Worm (Caenorhabditis elegans) whole organism, L3 larva: ENCODE data around the gene F41F3.3.

Experiments used
- ceh-82 ChIP-seq: fragments of 150-350 bp; optimal IDR thresholded peaks from 2 replicates; lab custom pipeline; 2014; ENCODE audit warnings: missing biosample characterization, missing genetic modification characterization
- fos-1 ChIP-seq: fragments of 150-350 bp; optimal IDR thresholded peaks from 2 replicates; lab custom pipeline; 2014; ENCODE audit warnings: missing biosample characterization, missing genetic modification characterization
- lsy-12 ChIP-seq: sonication (generic microtip); optimal IDR thresholded peaks from 2 replicates; lab custom pipeline; 2016; ENCODE audit warnings: mild to moderate bottlenecking, missing genetic modification characterization, missing compliant biosample characterization
- mdl-1 ChIP-seq: fragments of 150-350 bp; optimal IDR thresholded peaks from 2 replicates; lab custom pipeline; 2014; ENCODE audit warnings: missing biosample characterization, missing genetic modification characterization
- nfya-1 ChIP-seq: sonication (generic microtip); optimal IDR thresholded peaks from 2 replicates; lab custom pipeline; 2017; ENCODE audit warnings: missing genetic modification characterization, mild to moderate bottlenecking, missing compliant biosample characterization, antibody characterized with exemption, moderate library complexity; ENCODE audit not compliant: insufficient read depth
- skn-1 ChIP-seq: fragments of 150-350 bp; optimal IDR thresholded peaks from 2 replicates; lab custom pipeline; 2014; ENCODE audit warnings: missing biosample characterization, missing genetic modification characterization
- ztf-11 ChIP-seq: fragments of 150-350 bp; optimal IDR thresholded peaks from 2 replicates; lab custom pipeline; 2014; ENCODE audit warnings: missing biosample characterization, missing genetic modification characterization

DNA sequence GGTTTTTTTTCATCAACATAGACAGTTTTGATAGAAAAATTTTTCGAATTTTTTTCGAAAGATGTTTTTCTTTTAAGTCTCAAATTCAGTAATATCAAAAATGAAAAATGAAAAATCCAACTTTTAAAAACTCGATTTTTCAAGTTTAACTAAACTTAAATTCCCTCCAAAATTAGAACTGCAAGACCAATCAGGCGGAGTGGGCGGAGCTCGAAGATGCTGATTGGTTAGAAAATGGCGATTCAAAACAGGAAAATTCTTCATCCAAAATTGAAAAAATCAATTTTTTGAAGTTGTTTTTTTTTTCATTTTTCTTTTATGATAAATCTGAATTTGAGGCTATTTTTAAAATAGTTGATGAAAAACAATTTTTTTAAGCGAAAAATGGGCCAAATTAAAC, 23.3 kb downstream of the F41F3.3 start:
- TF ChIP-seq skn-1 (tag; lab: Kevin White, UChicago) (no peak), nfya-1 (peak; percentile 98), ztf-11 (tag; lab: Kevin White, UChicago) (no peak), ceh-82 (tag; lab: Kevin White, UChicago) (no peak), mdl-1 (tag; lab: Kevin White, UChicago) (no peak), lsy-12 (tag; lab: Kevin White, UChicago) (no peak), fos-1 (tag; lab: Kevin White, UChicago) (no peak)
